Worm (Caenorhabditis elegans) whole organism, midembryonic: Measurements from ENCODE around the gene sam-4.

Experiments used
- T22C8.4 ChIP-seq: fragments of 200-800 bp; sonication (Bioruptor generic); IDR thresholded peaks from 2 replicates; pipeline ENCODE4 v1.3.6; 2022; ENCODE audit warnings: missing genetic modification characterization, missing compliant biosample characterization
- cog-1 ChIP-seq: sonication (generic microtip); optimal IDR thresholded peaks from 2 replicates; lab custom pipeline; 2016; ENCODE audit warnings: missing genetic modification characterization, missing compliant biosample characterization
- med-1 ChIP-seq: sonication (generic microtip); optimal IDR thresholded peaks from 2 replicates; lab custom pipeline; 2017; ENCODE audit warnings: missing genetic modification characterization, mild to moderate bottlenecking, missing compliant biosample characterization, antibody characterized with exemption, missing genetic modification reagents; ENCODE audit not compliant: insufficient read depth
- ref-1 ChIP-seq: fragments of 200-800 bp; sonication (Bioruptor generic); conservative IDR thresholded peaks from 2 replicates; pipeline ENCODE4 v1.3.6; 2022; ENCODE audit warnings: missing genetic modification reagents, missing genetic modification characterization, missing compliant biosample characterization
- ztf-23 ChIP-seq: fragments of 200-800 bp; sonication (Bioruptor generic); IDR thresholded peaks from 2 replicates; pipeline ENCODE4 v1.3.6; 2022; ENCODE audit warnings: missing genetic modification reagents, missing genetic modification characterization, missing compliant biosample characterization

DNA sequence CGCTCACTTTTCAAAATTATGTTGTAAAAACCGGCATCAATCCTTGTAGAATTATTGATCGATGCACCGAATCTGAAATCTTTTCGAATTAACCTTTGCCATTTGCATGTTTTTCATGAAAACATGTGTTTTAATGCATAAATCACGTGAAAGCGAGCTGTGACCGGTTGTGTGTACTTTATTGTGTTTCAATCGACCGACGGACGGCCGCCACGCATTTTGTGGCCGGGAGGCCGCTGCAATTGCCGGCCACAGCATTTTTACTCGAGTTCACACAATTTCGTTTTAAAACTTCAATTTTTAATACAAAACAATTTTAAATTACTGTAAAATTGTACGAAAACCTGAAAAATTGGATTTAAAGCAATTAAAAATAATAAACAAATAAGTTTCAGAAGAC lies 39.9 kb upstream of the sam-4 start, which contains the start of gene C25H3.11:
- TF ChIP-seq ztf-23 (no peak), T22C8.4 (GFP tag; lab: Robert Waterston, UW) (no peak), cog-1 (tag; lab: Kevin White, UChicago) (no peak), ref-1 (GFP tag; lab: Robert Waterston, UW) (no peak), med-1 (GFP tag; lab: Kevin White, UChicago) (no peak)
